Worm (Caenorhabditis elegans) whole organism, L2 larva: Measurements from ENCODE around the gene ztf-14.

ENCODE experiments used
- ama-1 ChIP-seq: fragments of 150-350 bp; optimal IDR thresholded peaks from 2 replicates; lab custom pipeline; 2018; ENCODE audit warnings: inconsistent platforms
- egl-27 ChIP-seq: sonication (generic microtip); optimal IDR thresholded peaks from 3 replicates; lab custom pipeline; 2017; ENCODE audit warnings: missing biosample characterization, missing genetic modification reagents, missing genetic modification characterization
- elt-1 ChIP-seq: fragments of 150-350 bp; optimal IDR thresholded peaks from 2 replicates; lab custom pipeline; 2014; ENCODE audit warnings: missing biosample characterization, missing genetic modification characterization
- fos-1 ChIP-seq: fragments of 150-350 bp; optimal IDR thresholded peaks from 2 replicates; lab custom pipeline; 2014; ENCODE audit warnings: missing biosample characterization, missing genetic modification characterization
- lin-39 ChIP-seq: fragments of 150-350 bp; optimal IDR thresholded peaks from 2 replicates; lab custom pipeline; 2014; ENCODE audit warnings: missing biosample characterization, missing genetic modification reagents, missing genetic modification characterization
- mbf-1 ChIP-seq: sonication (generic microtip); optimal IDR thresholded peaks from 2 replicates; lab custom pipeline; 2017; ENCODE audit warnings: missing biosample characterization, missing genetic modification characterization
- nhr-11 ChIP-seq: fragments of 150-350 bp; optimal IDR thresholded peaks from 2 replicates; lab custom pipeline; 2014; ENCODE audit warnings: missing biosample characterization, missing genetic modification characterization
- nhr-25 ChIP-seq: fragments of 150-350 bp; sonication (generic microtip); optimal IDR thresholded peaks from 3 replicates; lab custom pipeline; 2014; ENCODE audit warnings: missing biosample characterization, missing genetic modification characterization
- zag-1 ChIP-seq: fragments of 150-350 bp; optimal IDR thresholded peaks from 2 replicates; lab custom pipeline; 2014; ENCODE audit warnings: missing biosample characterization, missing genetic modification characterization

- TF ChIP-seq ama-1 (lab: Kevin White, UChicago) (no peak), elt-1 (no peak), zag-1 (tag; lab: Kevin White, UChicago) (no peak), lin-39 (tag; lab: Kevin White, UChicago) (no peak), egl-27 (no peak), fos-1 (tag; lab: Kevin White, UChicago) (no peak), mbf-1 (tag; lab: Kevin White, UChicago) (no peak), nhr-25 (tag; lab: Kevin White, UChicago) (no peak), nhr-11 (tag; lab: Kevin White, UChicago) (no peak)
Measured at ce11 chrX:14464513-14464912, 31.4 kb upstream of the ztf-14 start, which contains the start of gene M163.7.
